Worm (Caenorhabditis elegans): Measurements from ENCODE around the gene F40A3.6.

F40A3.6 gene

DNA sequence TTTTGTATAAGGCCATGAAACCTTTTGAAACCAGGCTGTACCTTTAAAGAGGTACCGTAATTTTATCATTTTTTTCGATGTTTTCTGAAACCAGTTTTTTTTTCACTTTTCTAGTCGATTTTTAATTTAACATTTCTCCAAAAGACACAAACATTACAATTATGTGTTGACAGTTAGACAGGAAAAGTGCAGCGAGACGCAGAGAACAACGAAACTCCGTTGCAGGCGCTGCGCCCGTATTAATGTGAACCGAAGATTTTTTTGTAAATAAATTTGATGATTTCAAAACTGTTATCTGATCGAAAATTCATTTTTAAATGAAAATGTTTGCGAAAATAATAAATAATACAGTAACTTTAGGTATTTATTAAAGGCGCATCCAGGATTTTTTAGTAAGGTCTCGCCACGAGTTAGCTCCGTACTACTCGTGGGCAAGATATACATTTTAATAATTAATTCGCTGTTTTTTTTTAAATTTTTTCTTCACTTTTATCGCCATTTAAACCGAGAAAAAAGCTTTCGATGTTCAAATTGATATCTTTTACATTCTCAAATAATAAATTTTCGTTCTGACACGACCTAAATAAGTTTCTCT is 16.7 kb downstream of the F40A3.6 start, which contains the start of gene F40A3.3:
F40A3.3 (plus strand) TSS at position 564 of the 595 bp plus-strand sequence.
- TF ChIP-seq efl-1 (optimal IDR thresholded peaks at IDR 0.05) (no peak), efl-1 (GFP tag; optimal IDR thresholded peaks at IDR 0.05 in 1 of 2) (peak in 1 of 2 experiments; percentile 11), nhr-47 (tag; optimal IDR thresholded peaks at IDR 0.05) (no peak), elt-2 (tag; optimal IDR thresholded peaks at IDR 0.05) (no peak), isw-1 (GFP tag; IDR thresholded peaks at IDR 0.05) (no peak), lir-3 (tag; optimal IDR thresholded peaks at IDR 0.05; ENCODE audit: poor library complexity) (no peak), C16A3.4 (tag; optimal IDR thresholded peaks at IDR 0.05) (peak; percentile 2), rnt-1 (tag; optimal IDR thresholded peaks at IDR 0.05) (no peak), lin-14 (GFP tag; optimal IDR thresholded peaks at IDR 0.05) (peak; percentile 10), snu-23 (GFP tag; optimal IDR thresholded peaks at IDR 0.05) (peak; percentile 14), mep-1 (tag; optimal IDR thresholded peaks at IDR 0.05) (peak; percentile 33), blmp-1 (tag; optimal IDR thresholded peaks at IDR 0.05) (peak; percentile 22), dpl-1 (GFP tag; optimal IDR thresholded peaks at IDR 0.05) (no peak), pag-3 (tag; optimal IDR thresholded peaks at IDR 0.05; ENCODE audit: borderline replicate concordance, insufficient read depth) (no peak), lsy-2 (tag; optimal IDR thresholded peaks at IDR 0.05) (peak in 1 of 2 experiments; percentile 34), unc-30 (tag; optimal IDR thresholded peaks at IDR 0.05) (no peak), irx-1 (tag; optimal IDR thresholded peaks at IDR 0.05) (no peak), nhr-71 (tag; optimal IDR thresholded peaks at IDR 0.05) (no peak)

DNA sequence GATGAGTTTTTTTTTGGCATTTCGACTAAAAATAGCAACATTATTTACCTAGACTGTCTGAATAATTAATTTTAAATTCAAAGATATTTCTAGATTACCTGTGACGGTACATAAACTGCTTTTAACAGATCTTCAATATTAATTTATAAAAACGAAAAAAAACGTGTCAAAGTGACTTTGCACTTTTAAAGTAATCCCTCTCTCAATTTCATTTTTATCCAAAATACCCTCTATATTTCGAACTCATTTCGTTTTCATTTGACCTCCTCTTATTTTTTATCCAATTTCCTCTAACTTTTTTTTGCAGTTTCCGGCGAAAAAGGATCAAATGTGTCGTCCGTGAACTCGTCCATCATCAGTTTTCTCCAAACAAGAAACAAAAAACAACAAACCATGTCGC is 18.2 kb downstream of the F40A3.6 start, which contains the start of gene F40A3.4:
F40A3.4 (plus strand) TSS at position 301 of the 400 bp plus-strand sequence.
- TF ChIP-seq ceh-90 (tag; optimal IDR thresholded peaks at IDR 0.05) (no peak), efl-1 (optimal IDR thresholded peaks at IDR 0.05) (no peak), efl-1 (GFP tag; optimal IDR thresholded peaks at IDR 0.05 in 1 of 2) (peak in 1 of 2 experiments; percentile 48), dpl-1 (GFP tag; optimal IDR thresholded peaks at IDR 0.05) (no peak)

DNA sequence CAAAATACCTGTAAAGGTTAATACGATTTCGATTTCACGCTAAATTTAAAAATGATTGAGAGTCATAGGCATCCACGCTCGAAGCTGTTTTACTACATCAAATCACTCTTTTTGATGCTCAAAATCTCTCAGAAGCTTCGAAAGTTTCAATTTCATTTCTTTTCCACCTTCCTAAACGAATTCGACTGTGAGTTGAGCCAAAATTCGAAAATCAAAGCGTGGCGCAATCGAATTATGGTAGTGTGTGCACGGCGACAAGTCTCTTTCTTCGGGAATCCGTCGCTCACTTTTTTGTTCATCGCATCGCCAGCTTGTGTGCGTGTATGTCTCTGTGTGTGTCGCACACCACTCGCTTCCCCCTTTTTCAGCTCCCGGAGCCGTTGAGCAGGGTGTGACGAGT is 20.7 kb downstream of the F40A3.6 start:
- TF ChIP-seq fkh-10 (GFP tag; optimal IDR thresholded peaks at IDR 0.05) (peak; percentile 81), nhr-20 (tag; optimal IDR thresholded peaks at IDR 0.05) (no peak), lin-14 (GFP tag; optimal IDR thresholded peaks at IDR 0.05) (peak; percentile 58)

- TF ChIP-seq blmp-1 (tag; optimal IDR thresholded peaks at IDR 0.05) (peak; percentile 75), lin-35 (GFP tag; optimal IDR thresholded peaks at IDR 0.05) (no peak)
Measured at ce11 chrV:7870707-7871106, 23.0 kb downstream of the F40A3.6 start, which contains the start of gene nipi-4. TSS of gene nipi-4 (minus strand) at chrV:7870807.

ce11 chrV:7864663-7865062 is 29.0 kb downstream of the F40A3.6 start, which contains the start of gene C37C3.11:
TSS of gene C37C3.11 (minus strand) at chrV:7864763.
- TF ChIP-seq mab-9 (GFP tag; IDR thresholded peaks at IDR 0.05) (no peak), ets-5 (GFP tag; IDR thresholded peaks at IDR 0.05) (no peak), nhr-90 (tag; optimal IDR thresholded peaks at IDR 0.05; ENCODE audit: poor library complexity) (no peak)

ce11 chrV:7863020-7863523 is 30.6 kb downstream of the F40A3.6 start, which contains the start of gene C37C3.10:
TSS of gene C37C3.10 (minus strand) at chrV:7863070.
- TF ChIP-seq efl-3 (GFP tag; optimal IDR thresholded peaks at IDR 0.05): no peak
- TF ChIP-seq efl-1 (optimal IDR thresholded peaks at IDR 0.05): no peak
- no peak for TF ChIP-seq efl-1 (GFP tag; optimal IDR thresholded peaks at IDR 0.05 in 1 of 2)
- no peak for TF ChIP-seq pax-3 (tag; optimal IDR thresholded peaks at IDR 0.05)
- TF ChIP-seq sptf-1 (tag; optimal IDR thresholded peaks at IDR 0.05): no peak
- TF ChIP-seq hpl-2 (GFP tag; optimal IDR thresholded peaks at IDR 0.05): no peak
